Worm (Caenorhabditis elegans) whole organism, L1 larva: ENCODE data around the gene tag-250.

Source experiments
- C04F5.9 ChIP-seq: sonication (generic microtip); optimal IDR thresholded peaks from 2 replicates; lab custom pipeline; 2016; ENCODE audit warnings: missing genetic modification characterization, missing compliant biosample characterization
- F16B12.6 ChIP-seq: fragments of 150-350 bp; optimal IDR thresholded peaks from 2 replicates; lab custom pipeline; 2014; ENCODE audit warnings: missing biosample characterization, missing genetic modification characterization
- aha-1 ChIP-seq: fragments of 150-350 bp; optimal IDR thresholded peaks from 2 replicates; lab custom pipeline; 2014; ENCODE audit warnings: missing biosample characterization, missing genetic modification characterization
- ama-1 ChIP-seq: fragments of 150-350 bp; optimal IDR thresholded peaks from 2 replicates; lab custom pipeline; 2014
- blmp-1 ChIP-seq: fragments of 150-350 bp; optimal IDR thresholded peaks from 2 replicates; lab custom pipeline; 2014; ENCODE audit warnings: missing biosample characterization, missing genetic modification characterization
- ceh-8 ChIP-seq: fragments of 200-800 bp; sonication (Bioruptor generic); optimal IDR thresholded peaks from 2 replicates; lab custom pipeline; 2018; ENCODE audit warnings: mild to moderate bottlenecking, missing genetic modification characterization, moderate library complexity, missing compliant biosample characterization
- ceh-82 ChIP-seq, 3 experiments: fragments of 150-350 bp in 1 of 3; sonication (generic microtip) in 2 of 3; optimal IDR thresholded peaks; 2 replicates each; lab custom pipeline; 2014 to 2017; ENCODE audit warnings: missing biosample characterization in 3 of 3, missing genetic modification characterization in 3 of 3
- ceh-88 ChIP-seq: fragments of 200-800 bp; sonication (Bioruptor generic); IDR thresholded peaks from 2 replicates; pipeline ENCODE4 v1.3.6; 2022; ENCODE audit warnings: missing genetic modification characterization, missing compliant biosample characterization
- dpl-1 ChIP-seq, 3 experiments: fragments of 150-350 bp in 2 of 3; sonication (generic microtip) in 1 of 3; optimal IDR thresholded peaks; 2 replicates each; lab custom pipeline; 2014 to 2017; ENCODE audit warnings: missing biosample characterization in 3 of 3, missing genetic modification characterization in 3 of 3, missing genetic modification reagents in 3 of 3
- dsc-1 ChIP-seq: sonication (generic microtip); optimal IDR thresholded peaks from 2 replicates; lab custom pipeline; 2016; ENCODE audit warnings: mild to moderate bottlenecking, missing genetic modification characterization, missing compliant biosample characterization
- efl-1 ChIP-seq, 4 experiments: fragments of 150-350 bp; optimal IDR thresholded peaks in 3 of 4; peaks in 1 of 4; 1 replicate in 1 of 4; 2 replicates in 3 of 4; lab custom pipeline; 2014; ENCODE audit warnings: missing biosample characterization in 2 of 4, missing genetic modification characterization in 2 of 4, missing genetic modification reagents in 2 of 4
- efl-3 ChIP-seq: fragments of 200-800 bp; sonication (Bioruptor generic); optimal IDR thresholded peaks from 2 replicates; lab custom pipeline; 2018; ENCODE audit warnings: mild to moderate bottlenecking, missing genetic modification characterization, missing compliant biosample characterization
- elt-3 ChIP-seq, 6 experiments: fragments of 150-350 bp in 1 of 6; sonication (generic microtip); optimal IDR thresholded peaks; 2 replicates each; lab custom pipeline; 2017 to 2018; ENCODE audit warnings: missing biosample characterization in 6 of 6, missing genetic modification characterization in 6 of 6, inconsistent platforms in 1 of 6
- fkh-10 ChIP-seq: sonication (generic microtip); optimal IDR thresholded peaks from 2 replicates; lab custom pipeline; 2017; ENCODE audit warnings: missing biosample characterization, missing genetic modification reagents, missing genetic modification characterization
- fkh-4 ChIP-seq: sonication (generic microtip); optimal IDR thresholded peaks from 2 replicates; lab custom pipeline; 2016; ENCODE audit warnings: missing compliant biosample characterization, missing genetic modification characterization, borderline replicate concordance
- fkh-8 ChIP-seq: sonication (generic microtip); optimal IDR thresholded peaks from 2 replicates; lab custom pipeline; 2016; ENCODE audit warnings: mild to moderate bottlenecking, missing genetic modification characterization, missing compliant biosample characterization
- fos-1 ChIP-seq: fragments of 150-350 bp; optimal IDR thresholded peaks from 2 replicates; lab custom pipeline; 2014; ENCODE audit warnings: missing biosample characterization, missing genetic modification characterization
- grh-1 ChIP-seq: fragments of 200-800 bp; sonication (Bioruptor generic); IDR thresholded peaks from 2 replicates; pipeline ENCODE4 v1.3.6; 2022; ENCODE audit warnings: missing genetic modification reagents, missing genetic modification characterization, missing compliant biosample characterization
- hlh-17 ChIP-seq: fragments of 200-800 bp; sonication (Bioruptor generic); optimal IDR thresholded peaks from 2 replicates; lab custom pipeline; 2018; ENCODE audit warnings: missing genetic modification characterization, mild to moderate bottlenecking, missing compliant biosample characterization, moderate library complexity, borderline replicate concordance
- irx-1 ChIP-seq: sonication (generic microtip); optimal IDR thresholded peaks from 2 replicates; lab custom pipeline; 2016; ENCODE audit warnings: missing genetic modification characterization, missing compliant biosample characterization
- lin-13 ChIP-seq: fragments of 150-350 bp; optimal IDR thresholded peaks from 2 replicates; lab custom pipeline; 2014; ENCODE audit warnings: missing biosample characterization, missing genetic modification reagents, missing genetic modification characterization
- lin-14 ChIP-seq: fragments of 200-800 bp; sonication (Bioruptor generic); optimal IDR thresholded peaks from 2 replicates; lab custom pipeline; 2018; ENCODE audit warnings: mild to moderate bottlenecking, missing genetic modification characterization, moderate library complexity, missing compliant biosample characterization
- lin-35 ChIP-seq, 2 experiments: fragments of 150-350 bp; optimal IDR thresholded peaks; 2 replicates each; lab custom pipeline; 2014; ENCODE audit warnings: missing biosample characterization in 2 of 2, missing genetic modification characterization in 2 of 2, missing genetic modification reagents in 2 of 2
- lin-39 ChIP-seq: fragments of 150-350 bp; optimal IDR thresholded peaks from 2 replicates; lab custom pipeline; 2014; ENCODE audit warnings: missing biosample characterization, missing genetic modification reagents, missing genetic modification characterization
- lsy-2 ChIP-seq, 2 experiments: fragments of 150-350 bp; optimal IDR thresholded peaks; 2 replicates each; lab custom pipeline; 2014; ENCODE audit warnings: missing biosample characterization in 2 of 2, missing genetic modification characterization in 2 of 2
- mdl-1 ChIP-seq, 2 experiments: fragments of 150-350 bp; optimal IDR thresholded peaks; 2 replicates each; lab custom pipeline; 2014 to 2017; ENCODE audit warnings: missing biosample characterization in 2 of 2, missing genetic modification characterization in 2 of 2, inconsistent platforms in 1 of 2
- mef-2 ChIP-seq: fragments of 150-350 bp; optimal IDR thresholded peaks from 2 replicates; lab custom pipeline; 2014; ENCODE audit warnings: missing biosample characterization, missing genetic modification characterization
- nhr-11 ChIP-seq: fragments of 150-350 bp; optimal IDR thresholded peaks from 2 replicates; lab custom pipeline; 2014; ENCODE audit warnings: missing biosample characterization, missing genetic modification characterization
- nhr-237 ChIP-seq: fragments of 150-350 bp; optimal IDR thresholded peaks from 2 replicates; lab custom pipeline; 2014; ENCODE audit warnings: missing biosample characterization, missing genetic modification characterization
- nhr-47 ChIP-seq: sonication (generic microtip); optimal IDR thresholded peaks from 2 replicates; lab custom pipeline; 2016; ENCODE audit warnings: mild to moderate bottlenecking, missing genetic modification characterization, moderate library complexity, missing compliant biosample characterization
- nhr-77 ChIP-seq: fragments of 150-350 bp; optimal IDR thresholded peaks from 2 replicates; lab custom pipeline; 2014; ENCODE audit warnings: missing biosample characterization, missing genetic modification characterization
- nhr-90 ChIP-seq: sonication (generic microtip); optimal IDR thresholded peaks from 2 replicates; lab custom pipeline; 2016; ENCODE audit warnings: mild to moderate bottlenecking, missing genetic modification characterization, missing compliant biosample characterization; ENCODE audit not compliant: poor library complexity
- pag-3 ChIP-seq: sonication (generic microtip); optimal IDR thresholded peaks from 2 replicates; lab custom pipeline; 2017; ENCODE audit warnings: missing genetic modification characterization, mild to moderate bottlenecking, missing compliant biosample characterization, antibody characterized with exemption, borderline replicate concordance; ENCODE audit not compliant: insufficient read depth
- pax-3 ChIP-seq: fragments of 200-800 bp; sonication (Bioruptor generic); optimal IDR thresholded peaks from 2 replicates; lab custom pipeline; 2018; ENCODE audit warnings: mild to moderate bottlenecking, missing genetic modification characterization, moderate library complexity, missing compliant biosample characterization
- pqm-1 ChIP-seq: sonication (generic microtip); optimal IDR thresholded peaks from 3 replicates; lab custom pipeline; 2017; ENCODE audit warnings: missing biosample characterization, missing genetic modification characterization
- rnt-1 ChIP-seq: sonication (generic microtip); optimal IDR thresholded peaks from 2 replicates; lab custom pipeline; 2016; ENCODE audit warnings: mild to moderate bottlenecking, missing genetic modification characterization, moderate library complexity, missing compliant biosample characterization
- skn-1 ChIP-seq: fragments of 150-350 bp; optimal IDR thresholded peaks from 2 replicates; lab custom pipeline; 2014; ENCODE audit warnings: missing biosample characterization, missing genetic modification characterization
- snu-23 ChIP-seq: sonication (generic microtip); optimal IDR thresholded peaks from 2 replicates; lab custom pipeline; 2016; ENCODE audit warnings: missing genetic modification characterization, missing compliant biosample characterization
- sptf-1 ChIP-seq: fragments of 150-350 bp; optimal IDR thresholded peaks from 2 replicates; lab custom pipeline; 2014; ENCODE audit warnings: missing biosample characterization, missing genetic modification characterization
- swsn-7 ChIP-seq: sonication (generic microtip); optimal IDR thresholded peaks from 2 replicates; lab custom pipeline; 2016; ENCODE audit warnings: missing genetic modification characterization, missing compliant biosample characterization
- tbx-2 ChIP-seq: sonication (generic microtip); optimal IDR thresholded peaks from 2 replicates; lab custom pipeline; 2016; ENCODE audit warnings: missing genetic modification characterization, missing compliant biosample characterization
- tlp-1 ChIP-seq: fragments of 150-350 bp; optimal IDR thresholded peaks from 2 replicates; lab custom pipeline; 2014; ENCODE audit warnings: missing biosample characterization, missing genetic modification characterization
- unc-30 ChIP-seq: sonication (generic microtip); optimal IDR thresholded peaks from 2 replicates; lab custom pipeline; 2017; ENCODE audit warnings: missing biosample characterization, missing genetic modification characterization
- unc-86 ChIP-seq: sonication (generic microtip); optimal IDR thresholded peaks from 2 replicates; lab custom pipeline; 2016; ENCODE audit warnings: missing genetic modification characterization, missing compliant biosample characterization
- xbp-1 ChIP-seq: sonication (generic microtip); optimal IDR thresholded peaks from 2 replicates; lab custom pipeline; 2016; ENCODE audit warnings: missing genetic modification characterization, missing compliant biosample characterization
- zag-1 ChIP-seq: fragments of 150-350 bp; optimal IDR thresholded peaks from 2 replicates; lab custom pipeline; 2014; ENCODE audit warnings: missing biosample characterization, missing genetic modification characterization
- zip-4 ChIP-seq: fragments of 200-800 bp; sonication (Bioruptor generic); optimal IDR thresholded peaks from 2 replicates; lab custom pipeline; 2018; ENCODE audit warnings: mild to moderate bottlenecking, missing genetic modification characterization, moderate library complexity, missing compliant biosample characterization
- ztf-11 ChIP-seq, 2 experiments: sonication (generic microtip); optimal IDR thresholded peaks; 2 replicates each; lab custom pipeline; 2016 to 2017; ENCODE audit warnings: missing genetic modification characterization in 2 of 2, missing biosample characterization in 1 of 2, missing compliant biosample characterization in 1 of 2
- ztf-4 ChIP-seq: fragments of 150-350 bp; optimal IDR thresholded peaks from 2 replicates; lab custom pipeline; 2014; ENCODE audit warnings: missing biosample characterization, missing genetic modification characterization

tag-250 gene

DNA sequence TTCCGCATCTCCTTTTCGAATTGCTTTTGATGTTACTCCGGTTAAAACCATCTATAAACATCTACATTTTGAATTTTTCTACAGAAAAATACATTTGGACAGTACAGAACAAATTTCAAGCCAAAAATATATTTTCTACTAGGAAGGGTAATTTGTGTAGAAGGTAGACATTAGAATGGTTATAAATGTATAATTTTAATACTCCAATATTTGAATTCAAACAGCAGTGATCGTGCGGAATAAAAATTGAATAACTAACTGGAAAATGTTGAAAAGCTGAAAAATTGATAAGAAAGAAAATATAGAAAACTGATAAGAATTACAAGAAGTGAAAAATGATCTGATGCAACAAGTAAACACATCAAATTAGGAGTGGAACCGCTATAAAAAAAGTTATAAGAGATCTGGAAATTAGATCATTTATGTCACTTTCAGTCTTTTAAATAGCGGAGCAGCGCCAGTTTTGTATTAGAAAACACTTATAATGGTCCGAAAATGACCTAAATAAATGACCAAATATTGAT is 22.3 kb upstream of the tag-250 start, which contains the start of gene gsto-1:
Gene gsto-1, minus strand, starts transcription at position 51 of the 524 bp plus-strand sequence.
- TF ChIP-seq aha-1 (tag; lab: Kevin White, UChicago): no peak
- no peak for TF ChIP-seq skn-1
- TF ChIP-seq sptf-1 (tag; lab: Kevin White, UChicago): no peak
- TF ChIP-seq blmp-1 (tag; lab: Kevin White, UChicago): no peak
- TF ChIP-seq lin-35 (GFP tag; optimal IDR thresholded peaks at IDR 0.05; lab: Kevin White, UChicago): no peak
- TF ChIP-seq tbx-2 (tag; lab: Kevin White, UChicago): no peak
- no peak for TF ChIP-seq lin-13
- TF ChIP-seq zag-1 (tag; lab: Kevin White, UChicago): no peak
- TF ChIP-seq efl-1 (optimal IDR thresholded peaks at IDR 0.05; lab: Kevin White, UChicago): no peak
- TF ChIP-seq efl-1 (GFP tag; optimal IDR thresholded peaks at IDR 0.05 in 1 of 2; lab: Kevin White, UChicago): no peak
- no peak for TF ChIP-seq nhr-77 (tag; lab: Kevin White, UChicago)
- TF ChIP-seq fkh-10: no peak
- TF ChIP-seq pqm-1: no peak
- no peak for TF ChIP-seq F16B12.6
- no peak for TF ChIP-seq lin-39 (tag; lab: Kevin White, UChicago)
- TF ChIP-seq lin-14 (GFP tag; lab: Kevin White, UChicago): no peak
- TF ChIP-seq C04F5.9: no peak
- TF ChIP-seq ceh-82 (tag; optimal IDR thresholded peaks at IDR 0.05; lab: Kevin White, UChicago): no peak
- no peak for TF ChIP-seq nhr-90
- no peak for TF ChIP-seq grh-1 (GFP tag; lab: Robert Waterston, UW)

- no peak for TF ChIP-seq rnt-1
- TF ChIP-seq mef-2 (tag; lab: Kevin White, UChicago): no peak
- TF ChIP-seq ztf-4: no peak
- TF ChIP-seq tlp-1: no peak
- TF ChIP-seq xbp-1 (tag; lab: Kevin White, UChicago): no peak
- no peak for TF ChIP-seq ceh-82 (tag; optimal IDR thresholded peaks at IDR 0.05; lab: Kevin White, UChicago)
- no peak for TF ChIP-seq nhr-47 (tag; lab: Kevin White, UChicago)
- TF ChIP-seq ceh-8 (GFP tag; lab: Kevin White, UChicago): no peak
- no peak for TF ChIP-seq swsn-7 (tag; lab: Kevin White, UChicago)
- no peak for TF ChIP-seq zip-4 (GFP tag; lab: Kevin White, UChicago)
- TF ChIP-seq efl-1 (optimal IDR thresholded peaks at IDR 0.05; lab: Kevin White, UChicago): no peak
- no peak for TF ChIP-seq efl-1 (GFP tag; optimal IDR thresholded peaks at IDR 0.05 in 1 of 2; lab: Kevin White, UChicago)
- no peak for TF ChIP-seq dsc-1 (tag; lab: Kevin White, UChicago)
- no peak for TF ChIP-seq lin-39 (tag; lab: Kevin White, UChicago)
- no peak for TF ChIP-seq pax-3 (tag; lab: Kevin White, UChicago)
- TF ChIP-seq fkh-8: no peak
Observed at ce11 chrIII:7941417-7941816, 16.7 kb upstream of the tag-250 start, which contains the start of gene kle-2. Gene kle-2, plus strand, starts transcription at chrIII:7941717.

DNA sequence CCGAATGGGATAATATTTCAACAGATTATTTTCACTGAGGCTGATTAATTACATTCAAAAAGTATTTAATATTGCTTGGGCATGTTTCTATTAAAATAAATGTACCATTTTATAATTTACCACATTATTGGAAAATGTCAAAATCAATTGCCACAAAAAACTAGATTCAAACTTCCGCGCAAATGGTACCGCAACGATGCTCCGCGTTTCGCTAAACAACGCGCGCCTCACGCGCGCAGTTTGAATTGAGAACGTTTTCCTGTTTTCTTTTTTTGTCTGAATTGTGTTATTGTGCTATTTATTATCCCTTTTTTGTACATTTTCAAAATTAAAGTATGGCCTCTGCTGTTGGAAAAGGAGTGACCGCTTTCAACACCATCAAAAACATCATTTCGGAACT is 16.1 kb upstream of the tag-250 start, which contains the start of gene C29E4.12:
Gene C29E4.12, plus strand, starts transcription at position 333 of the 400 bp plus-strand sequence.
- TF ChIP-seq nhr-11 (tag; lab: Kevin White, UChicago) (peak; percentile 59), irx-1 (tag; lab: Kevin White, UChicago) (peak; percentile 62), nhr-237 (tag; lab: Kevin White, UChicago) (peak; percentile 62), ama-1 (no peak), mdl-1 (tag; optimal IDR thresholded peaks at IDR 0.05; lab: Kevin White, UChicago) (peak in 1 of 2 experiments; percentile 66), ztf-11 (tag; optimal IDR thresholded peaks at IDR 0.05; lab: Kevin White, UChicago) (peak in 1 of 2 experiments; percentile 18), ceh-88 (GFP tag; lab: Robert Waterston, UW) (no peak), F16B12.6 (peak; percentile 62), nhr-90 (peak; percentile 70), lsy-2 (tag; optimal IDR thresholded peaks at IDR 0.05; lab: Kevin White, UChicago) (peak; percentile 84 to 92), efl-3 (GFP tag; lab: Kevin White, UChicago) (no peak), unc-86 (peak; percentile 53), elt-3 (tag; optimal IDR thresholded peaks at IDR 0.05; lab: Kevin White, UChicago) (peak in 2 of 6 experiments; percentile 4 to 64), fos-1 (tag; lab: Kevin White, UChicago) (peak; percentile 7), hlh-17 (GFP tag; lab: Kevin White, UChicago) (no peak), fkh-4 (tag; lab: Kevin White, UChicago) (no peak), pag-3 (tag; lab: Kevin White, UChicago) (no peak), dpl-1 (GFP tag; optimal IDR thresholded peaks at IDR 0.05; lab: Kevin White, UChicago) (peak; percentile 96 to 98 (median 98)), nhr-77 (tag; lab: Kevin White, UChicago) (peak; percentile 61), snu-23 (GFP tag; lab: Kevin White, UChicago) (peak; percentile 83), pax-3 (tag; lab: Kevin White, UChicago) (peak; percentile 65), unc-30 (tag; lab: Kevin White, UChicago) (no peak), skn-1 (peak; percentile 81)
